Fruit fly (Drosophila melanogaster): ENCODE measurements around the gene mab-21.

The mab-21 gene

dm6 chrX:6003830-6004229 is 9.2 kb downstream of the mab-21 start (continued):
- TF ChIP-seq mld (GFP tag; IDR thresholded peaks at IDR 0.05; ENCODE audit: partially characterized antibody) (no peak), CG5245 (GFP tag; optimal IDR thresholded peaks at IDR 0.05) (no peak), CG14965 (GFP tag; optimal IDR thresholded peaks at IDR 0.05; ENCODE audit: borderline replicate concordance) (no peak), CG7357 (GFP tag; IDR thresholded peaks at IDR 0.05) (no peak), CG10565 (GFP tag; optimal IDR thresholded peaks at IDR 0.05) (no peak), slou (GFP tag; optimal IDR thresholded peaks at IDR 0.05) (no peak), Vsx1 (GFP tag; optimal IDR thresholded peaks at IDR 0.05) (no peak), zf30C (GFP tag; optimal IDR thresholded peaks at IDR 0.05) (peak; percentile 2), corto (GFP tag; optimal IDR thresholded peaks at IDR 0.05) (no peak), Chrac-16 (GFP tag; optimal IDR thresholded peaks at IDR 0.05) (no peak), vvl (GFP tag; IDR thresholded peaks at IDR 0.05) (no peak), phol (tag; optimal IDR thresholded peaks at IDR 0.05) (peak; percentile 30), CG7556 (GFP tag; optimal IDR thresholded peaks at IDR 0.05) (no peak), Trl (optimal IDR thresholded peaks at IDR 0.05) (no peak), Trl (GFP tag; optimal IDR thresholded peaks at IDR 0.05) (no peak), klu (GFP tag; IDR thresholded peaks at IDR 0.05) (no peak), CG10543 (GFP tag; optimal IDR thresholded peaks at IDR 0.05) (no peak), CG18619 (GFP tag; optimal IDR thresholded peaks at IDR 0.05) (no peak), Elba2 (GFP tag; optimal IDR thresholded peaks at IDR 0.05) (no peak), az2 (GFP tag; optimal IDR thresholded peaks at IDR 0.05) (no peak), Neu2 (GFP tag; optimal IDR thresholded peaks at IDR 0.05; ENCODE audit: borderline replicate concordance) (no peak), gsb-n (tag; optimal IDR thresholded peaks at IDR 0.05) (peak; percentile 5), Abd-B (GFP tag; optimal IDR thresholded peaks at IDR 0.05) (no peak), dan (GFP tag; IDR thresholded peaks at IDR 0.05) (no peak), Sox100B (GFP tag; optimal IDR thresholded peaks at IDR 0.05) (no peak), NK7.1 (GFP tag; optimal IDR thresholded peaks at IDR 0.05) (no peak), CG4328 (GFP tag; optimal IDR thresholded peaks at IDR 0.05) (no peak), CG10274 (GFP tag; optimal IDR thresholded peaks at IDR 0.05) (no peak), kni (GFP tag; optimal IDR thresholded peaks at IDR 0.05) (no peak), CG2116 (GFP tag; optimal IDR thresholded peaks at IDR 0.05) (no peak), Taf1 (GFP tag; IDR thresholded peaks at IDR 0.05) (no peak), mam (GFP tag; optimal IDR thresholded peaks at IDR 0.05) (no peak), CG15479 (GFP tag; optimal IDR thresholded peaks at IDR 0.05) (no peak), nom (GFP tag; optimal IDR thresholded peaks at IDR 0.05) (peak; percentile 20), CG16779 (GFP tag; IDR thresholded peaks at IDR 0.05) (no peak), Dbx (GFP tag; IDR thresholded peaks at IDR 0.05) (no peak), NfI (GFP tag; optimal IDR thresholded peaks at IDR 0.05) (no peak), lbe (GFP tag; optimal IDR thresholded peaks at IDR 0.05) (no peak), CG13123 (GFP tag; optimal IDR thresholded peaks at IDR 0.05) (no peak), CG10462 (GFP tag; optimal IDR thresholded peaks at IDR 0.05) (no peak), Drgx (GFP tag; IDR thresholded peaks at IDR 0.05) (peak; percentile 9; the same call in 1 of the 2 replicates), Gsc (GFP tag; IDR thresholded peaks at IDR 0.05) (no peak), stc (GFP tag; IDR thresholded peaks at IDR 0.05) (no peak), Ravus (GFP tag; IDR thresholded peaks at IDR 0.05) (no peak), stwl (tag; optimal IDR thresholded peaks at IDR 0.05) (no peak), CG5953 (GFP tag; IDR thresholded peaks at IDR 0.05) (no peak), fu2 (GFP tag; optimal IDR thresholded peaks at IDR 0.05) (no peak), CG34422 (GFP tag; IDR thresholded peaks at IDR 0.05) (no peak), CG3163 (GFP tag; optimal IDR thresholded peaks at IDR 0.05) (no peak), Meics (GFP tag; optimal IDR thresholded peaks at IDR 0.05) (no peak), CG12391 (tag; optimal IDR thresholded peaks at IDR 0.05) (peak; percentile 16), Ssrp (tag; optimal IDR thresholded peaks at IDR 0.05) (no peak)
